Worm (Caenorhabditis elegans) whole organism, L3 larva: ENCODE results near the gene M04B2.4.
A peak's percentile ranks its signal among the peaks of the same experiment; 100 is the strongest.

Experiments
- ama-1 ChIP-seq: fragments of 150-350 bp; optimal IDR thresholded peaks from 2 replicates; lab custom pipeline; 2018
- ceh-28 ChIP-seq: fragments of 150-350 bp; optimal IDR thresholded peaks from 2 replicates; lab custom pipeline; 2014; ENCODE audit warnings: missing biosample characterization, missing genetic modification reagents, missing genetic modification characterization
- ceh-82 ChIP-seq: fragments of 150-350 bp; optimal IDR thresholded peaks from 2 replicates; lab custom pipeline; 2014; ENCODE audit warnings: missing biosample characterization, missing genetic modification characterization
- egl-27 ChIP-seq: sonication (generic microtip); optimal IDR thresholded peaks from 4 replicates; lab custom pipeline; 2017; ENCODE audit warnings: missing biosample characterization, missing genetic modification reagents, missing genetic modification characterization
- egl-5 ChIP-seq: fragments of 150-350 bp; optimal IDR thresholded peaks from 2 replicates; lab custom pipeline; 2017; ENCODE audit warnings: missing biosample characterization, missing genetic modification reagents, missing genetic modification characterization, inconsistent platforms
- elt-1 ChIP-seq: fragments of 150-350 bp; optimal IDR thresholded peaks from 2 replicates; lab custom pipeline; 2014; ENCODE audit warnings: missing biosample characterization, missing genetic modification characterization
- elt-3 ChIP-seq, 3 experiments: fragments of 150-350 bp in 1 of 3; sonication (generic microtip) in 2 of 3; optimal IDR thresholded peaks; 2 replicates in 2 of 3; 4 replicates in 1 of 3; lab custom pipeline; 2014 to 2017; ENCODE audit warnings: missing biosample characterization in 3 of 3, missing genetic modification characterization in 3 of 3
- eor-1 ChIP-seq, 2 experiments: fragments of 150-350 bp; optimal IDR thresholded peaks; 2 replicates each; lab custom pipeline; 2014 to 2018; ENCODE audit warnings: missing biosample characterization in 2 of 2, missing genetic modification characterization in 2 of 2
- jun-1 ChIP-seq: fragments of 150-350 bp; optimal IDR thresholded peaks from 2 replicates; lab custom pipeline; 2014; ENCODE audit warnings: missing biosample characterization, missing genetic modification reagents, missing genetic modification characterization
- nfya-1 ChIP-seq: sonication (generic microtip); optimal IDR thresholded peaks from 2 replicates; lab custom pipeline; 2017; ENCODE audit warnings: missing genetic modification characterization, mild to moderate bottlenecking, missing compliant biosample characterization, antibody characterized with exemption, moderate library complexity; ENCODE audit not compliant: insufficient read depth
- nhr-76 ChIP-seq: fragments of 150-350 bp; sonication (generic microtip); optimal IDR thresholded peaks from 5 replicates; lab custom pipeline; 2014; ENCODE audit warnings: missing biosample characterization, missing genetic modification characterization
- unc-39 ChIP-seq: sonication (generic microtip); optimal IDR thresholded peaks from 4 replicates; lab custom pipeline; 2017; ENCODE audit warnings: missing biosample characterization, missing genetic modification characterization

- TF ChIP-seq nfya-1 (tag; lab: Kevin White, UChicago) (peak; percentile 79), egl-27 (tag; lab: Kevin White, UChicago) (no peak), ama-1 (lab: Kevin White, UChicago) (peak; percentile 53), elt-3 (tag; optimal IDR thresholded peaks at IDR 0.05; lab: Kevin White, UChicago) (no peak), elt-1 (tag; lab: Kevin White, UChicago) (no peak), ceh-28 (no peak), ceh-82 (tag; lab: Kevin White, UChicago) (no peak), unc-39 (no peak), eor-1 (tag; optimal IDR thresholded peaks at IDR 0.05; lab: Kevin White, UChicago) (peak in 1 of 2 experiments; percentile 62), egl-5 (tag; lab: Kevin White, UChicago) (no peak), jun-1 (tag; lab: Kevin White, UChicago) (peak; percentile 53), nhr-76 (tag; lab: Kevin White, UChicago) (no peak)
These were observed 40.6 kb downstream of the M04B2.4 start, which contains the start of the genes mbf-1 and nse-4 for ce11 chrIV:11480027-11480896.
